Fruit fly (Drosophila melanogaster) whole organism, embryonic: Measurements from ENCODE around the gene CalpB.

ENCODE experiments used
- CG10267 ChIP-seq: fragments of 200-800 bp; sonication (Bioruptor generic); optimal IDR thresholded peaks from 2 replicates; lab custom pipeline; 2018; ENCODE audit warnings: missing biosample characterization, mild to moderate bottlenecking, missing genetic modification characterization, moderate library complexity
- CG10366 ChIP-seq: fragments of 200-800 bp; sonication (Bioruptor generic); IDR thresholded peaks from 2 replicates; pipeline ENCODE4 v1.3.6; 2022; ENCODE audit warnings: missing biosample characterization, missing genetic modification characterization
- CG11085 ChIP-seq: fragments of 200-800 bp; sonication (Bioruptor generic); IDR thresholded peaks from 2 replicates; pipeline ENCODE4 v1.3.6; 2022; ENCODE audit warnings: missing biosample characterization, missing genetic modification characterization
- CG11398 ChIP-seq: fragments of 200-800 bp; sonication (Bioruptor generic); optimal IDR thresholded peaks from 2 replicates; lab custom pipeline; 2016; ENCODE audit warnings: missing biosample characterization, missing genetic modification characterization
- CG11560 ChIP-seq: fragments of 200-800 bp; sonication (Bioruptor generic); IDR thresholded peaks from 3 replicates; pipeline ENCODE4 v1.3.6; 2022; ENCODE audit warnings: missing biosample characterization, missing genetic modification characterization
- CG12299 ChIP-seq: fragments of 200-800 bp; sonication (Bioruptor generic); optimal IDR thresholded peaks from 2 replicates; lab custom pipeline; 2018; ENCODE audit warnings: missing biosample characterization, mild to moderate bottlenecking, missing genetic modification characterization
- CG16813 ChIP-seq: fragments of 200-800 bp; sonication (Bioruptor generic); IDR thresholded peaks from 3 replicates; pipeline ENCODE4 v1.3.6; 2022; ENCODE audit warnings: missing biosample characterization, missing genetic modification characterization; ENCODE audit not compliant: partially characterized antibody
- CG17186 ChIP-seq: fragments of 200-800 bp; sonication (Bioruptor generic); optimal IDR thresholded peaks from 3 replicates; lab custom pipeline; 2017; ENCODE audit warnings: missing biosample characterization, missing genetic modification reagents, missing genetic modification characterization
- CG18619 ChIP-seq: fragments of 200-800 bp; sonication (Bioruptor generic); optimal IDR thresholded peaks from 3 replicates; lab custom pipeline; 2017; ENCODE audit warnings: missing biosample characterization, mild to moderate bottlenecking, missing genetic modification characterization
- CG2712 ChIP-seq: fragments of 200-800 bp; optimal IDR thresholded peaks from 3 replicates; lab custom pipeline; 2019; ENCODE audit warnings: missing biosample characterization, mild to moderate bottlenecking, missing genetic modification characterization, moderate library complexity
- CG33557 ChIP-seq: fragments of 200-800 bp; sonication (Bioruptor generic); optimal IDR thresholded peaks from 2 replicates; lab custom pipeline; 2019; ENCODE audit warnings: missing biosample characterization, mild to moderate bottlenecking, missing genetic modification characterization, moderate library complexity
- CG34224 ChIP-seq: fragments of 200-800 bp; sonication (Bioruptor generic); IDR thresholded peaks from 3 replicates; pipeline ENCODE4 v1.3.6; 2022; ENCODE audit warnings: missing biosample characterization, missing genetic modification characterization; ENCODE audit not compliant: partially characterized antibody
- CG34422 ChIP-seq: fragments of 200-800 bp; sonication (Bioruptor generic); IDR thresholded peaks from 3 replicates; pipeline ENCODE4 v1.3.6; 2022; ENCODE audit warnings: missing biosample characterization, missing genetic modification characterization
- CG4404 ChIP-seq: fragments of 200-800 bp; sonication (Bioruptor generic); IDR thresholded peaks from 2 replicates; pipeline ENCODE4 v1.3.6; 2022; ENCODE audit warnings: missing biosample characterization, missing genetic modification characterization
- CG8290 ChIP-seq, 3 experiments: fragments of 200-800 bp; sonication (Bioruptor generic); optimal IDR thresholded peaks; 2 replicates each; lab custom pipeline; 2016 to 2019; ENCODE audit warnings: missing biosample characterization in 3 of 3, missing genetic modification characterization in 3 of 3, mild to moderate bottlenecking in 2 of 3, moderate library complexity in 1 of 3
- CG9797 ChIP-seq: fragments of 200-800 bp; sonication (Bioruptor generic); optimal IDR thresholded peaks from 3 replicates; lab custom pipeline; 2018; ENCODE audit warnings: missing biosample characterization, mild to moderate bottlenecking, missing genetic modification characterization
- CrebB ChIP-seq: fragments of 200-800 bp; sonication (Bioruptor generic); optimal IDR thresholded peaks from 3 replicates; lab custom pipeline; 2018; ENCODE audit warnings: missing biosample characterization, mild to moderate bottlenecking, missing genetic modification characterization
- Dll ChIP-seq: fragments of 200-800 bp; sonication (Bioruptor generic); IDR thresholded peaks from 4 replicates; pipeline ENCODE4 v1.3.6; 2022; ENCODE audit warnings: missing biosample characterization, missing genetic modification characterization; ENCODE audit not compliant: partially characterized antibody
- Doc3 ChIP-seq: fragments of 200-800 bp; sonication (Bioruptor generic); IDR thresholded peaks from 3 replicates; pipeline ENCODE4 v1.3.6; 2022; ENCODE audit warnings: missing biosample characterization, missing genetic modification characterization; ENCODE audit not compliant: partially characterized antibody
- Elba2 ChIP-seq: fragments of 200-800 bp; sonication (Bioruptor generic); optimal IDR thresholded peaks from 3 replicates; lab custom pipeline; 2016; ENCODE audit warnings: missing biosample characterization, missing genetic modification characterization
- HHEX ChIP-seq: fragments of 200-800 bp; sonication (Bioruptor generic); optimal IDR thresholded peaks from 3 replicates; lab custom pipeline; 2017; ENCODE audit warnings: missing biosample characterization, mild to moderate bottlenecking, missing genetic modification characterization, missing genetic modification reagents
- HLH4C ChIP-seq: fragments of 200-800 bp; sonication (Bioruptor generic); IDR thresholded peaks from 3 replicates; pipeline ENCODE4 v1.3.6; 2022; ENCODE audit warnings: missing biosample characterization, missing genetic modification characterization; ENCODE audit not compliant: partially characterized antibody
- Hr39 ChIP-seq: fragments of >200 bp; optimal IDR thresholded peaks from 2 replicates; lab custom pipeline; 2017
- NFAT ChIP-seq: fragments of 200-800 bp; sonication (Bioruptor generic); IDR thresholded peaks from 2 replicates; pipeline ENCODE4 v1.3.6; 2022; ENCODE audit warnings: missing biosample characterization, missing genetic modification characterization
- Optix ChIP-seq: fragments of 200-800 bp; sonication (Bioruptor generic); IDR thresholded peaks from 3 replicates; pipeline ENCODE4 v1.3.6; 2022; ENCODE audit warnings: missing biosample characterization, missing genetic modification characterization
- Sry-δ ChIP-seq: fragments of 200-800 bp; sonication (Bioruptor generic); optimal IDR thresholded peaks from 2 replicates; lab custom pipeline; 2016; ENCODE audit warnings: missing biosample characterization, missing genetic modification characterization
- Xbp1 ChIP-seq: fragments of 200-800 bp; sonication (Bioruptor generic); optimal IDR thresholded peaks from 3 replicates; lab custom pipeline; 2016; ENCODE audit warnings: missing biosample characterization, mild to moderate bottlenecking, missing genetic modification characterization
- aop ChIP-seq: fragments of 200-800 bp; sonication (Bioruptor generic); IDR thresholded peaks from 2 replicates; pipeline ENCODE4 v1.3.6; 2022; ENCODE audit warnings: missing biosample characterization, missing genetic modification characterization
- ash1 ChIP-seq: fragments of 200-800 bp; sonication (Bioruptor generic); optimal IDR thresholded peaks from 2 replicates; lab custom pipeline; 2018; ENCODE audit warnings: missing biosample characterization, mild to moderate bottlenecking, missing genetic modification characterization
- az2 ChIP-seq: fragments of 200-800 bp; sonication (Bioruptor generic); optimal IDR thresholded peaks from 3 replicates; lab custom pipeline; 2016; ENCODE audit warnings: missing biosample characterization, missing genetic modification characterization
- bab2 ChIP-seq: fragments of 200-800 bp; sonication (Bioruptor generic); optimal IDR thresholded peaks from 2 replicates; lab custom pipeline; 2016; ENCODE audit warnings: missing biosample characterization, missing genetic modification characterization
- bbx ChIP-seq: fragments of 200-800 bp; sonication (Bioruptor generic); IDR thresholded peaks from 2 replicates; pipeline ENCODE4 v1.3.6; 2022; ENCODE audit warnings: missing biosample characterization, missing genetic modification characterization; ENCODE audit not compliant: partially characterized antibody
- crol ChIP-seq: fragments of 200-800 bp; sonication (Bioruptor generic); IDR thresholded peaks from 2 replicates; pipeline ENCODE4 v1.3.6; 2022; ENCODE audit warnings: missing biosample characterization, missing genetic modification characterization
- h ChIP-seq: fragments of >200 bp; optimal IDR thresholded peaks from 2 replicates; lab custom pipeline; 2017
- hth ChIP-seq: fragments of >200 bp; optimal IDR thresholded peaks from 2 replicates; lab custom pipeline; 2017; ENCODE audit warnings: inconsistent platforms
- lbe ChIP-seq: fragments of 200-800 bp; sonication (Bioruptor generic); optimal IDR thresholded peaks from 2 replicates; lab custom pipeline; 2016; ENCODE audit warnings: missing biosample characterization, mild to moderate bottlenecking, missing genetic modification characterization
- mirr ChIP-seq: fragments of 200-800 bp; sonication (Bioruptor generic); optimal IDR thresholded peaks from 3 replicates; lab custom pipeline; 2018; ENCODE audit warnings: missing biosample characterization, mild to moderate bottlenecking, missing genetic modification characterization
- nmo ChIP-seq: fragments of 200-800 bp; sonication (Bioruptor generic); optimal IDR thresholded peaks from 2 replicates; lab custom pipeline; 2018; ENCODE audit warnings: missing biosample characterization, mild to moderate bottlenecking, missing genetic modification characterization, moderate library complexity
- nom ChIP-seq: fragments of 200-800 bp; sonication (Bioruptor generic); optimal IDR thresholded peaks from 2 replicates; lab custom pipeline; 2017; ENCODE audit warnings: missing biosample characterization, missing genetic modification characterization, mild to moderate bottlenecking, moderate library complexity, missing genetic modification reagents
- odd ChIP-seq: fragments of 200-800 bp; sonication (Bioruptor generic); optimal IDR thresholded peaks from 2 replicates; lab custom pipeline; 2017; ENCODE audit warnings: missing biosample characterization, mild to moderate bottlenecking, missing genetic modification characterization
- row ChIP-seq: fragments of 200-800 bp; sonication (Bioruptor generic); IDR thresholded peaks from 3 replicates; pipeline ENCODE4 v1.3.6; 2022; ENCODE audit warnings: missing biosample characterization, missing genetic modification characterization
- sc ChIP-seq, 3 experiments: fragments of >200 bp in 2 of 3; fragments of 200-800 bp in 1 of 3; sonication (Bioruptor generic) in 1 of 3; optimal IDR thresholded peaks; 2 replicates in 2 of 3; 3 replicates in 1 of 3; lab custom pipeline; 2017; ENCODE audit warnings: mild to moderate bottlenecking in 1 of 3, missing biosample characterization in 1 of 3, missing genetic modification characterization in 1 of 3, missing genetic modification reagents in 1 of 3
- sens ChIP-seq: fragments of 200-800 bp; sonication (Bioruptor generic); peaks from one replicate; lab custom pipeline; 2016; ENCODE audit warnings: missing biosample characterization, missing genetic modification characterization
- sima ChIP-seq: fragments of 200-800 bp; sonication (Bioruptor generic); optimal IDR thresholded peaks from 2 replicates; lab custom pipeline; 2016; ENCODE audit warnings: missing biosample characterization, missing genetic modification characterization
- slou ChIP-seq: fragments of 200-800 bp; sonication (Bioruptor generic); optimal IDR thresholded peaks from 3 replicates; lab custom pipeline; 2016; ENCODE audit warnings: missing biosample characterization, missing genetic modification characterization
- sqz ChIP-seq: fragments of 200-800 bp; sonication (Bioruptor generic); optimal IDR thresholded peaks from 3 replicates; lab custom pipeline; 2018; ENCODE audit warnings: missing biosample characterization, mild to moderate bottlenecking, missing genetic modification characterization
- tin ChIP-seq: fragments of 200-800 bp; sonication (Bioruptor generic); optimal IDR thresholded peaks from 3 replicates; lab custom pipeline; 2016; ENCODE audit warnings: missing biosample characterization, missing genetic modification characterization
- usp ChIP-seq: fragments of >200 bp; optimal IDR thresholded peaks from 2 replicates; lab custom pipeline; 2017; ENCODE audit warnings: missing biosample characterization, missing genetic modification characterization
- vnd ChIP-seq: fragments of 200-800 bp; sonication (Bioruptor generic); IDR thresholded peaks from 3 replicates; pipeline ENCODE4 v1.3.6; 2022; ENCODE audit warnings: missing biosample characterization, missing genetic modification characterization; ENCODE audit not compliant: partially characterized antibody

CalpB gene

dm6 chr3L:9864275-9865052, 24.1 kb upstream of the CalpB start, which contains the start of the genes iPLA2-VIA and Ciz1 (continued):
- TF ChIP-seq sqz (GFP tag; lab: Kevin White, UChicago) (peak; percentile 84), Hr39 (lab: Kevin White, UChicago) (no peak), row (GFP tag; lab: Robert Waterston, UW) (peak; percentile 72), h (lab: Kevin White, UChicago) (no peak), vnd (peak; percentile 74), Xbp1 (GFP tag; lab: Kevin White, UChicago) (peak; percentile 48), az2 (no peak), HHEX (GFP tag; lab: Kevin White, UChicago) (no peak), CG2712 (peak; percentile 61), sc (optimal IDR thresholded peaks at IDR 0.05; lab: Kevin White, UChicago) (no peak), sc (GFP tag; optimal IDR thresholded peaks at IDR 0.05; lab: Kevin White, UChicago) (no peak), sens (peak; percentile 77), CG9797 (GFP tag; lab: Kevin White, UChicago) (peak; percentile 82), Sry-δ (GFP tag; lab: Kevin White, UChicago) (peak; percentile 96), crol (no peak), CG18619 (GFP tag; lab: Kevin White, UChicago) (no peak), CG16813 (peak; percentile 81; the same call in 2 of the 3 replicates), ash1 (GFP tag; lab: Kevin White, UChicago) (no peak), slou (no peak), Dll (GFP tag; lab: Robert Waterston, UW) (peak; percentile 83), CG10366 (GFP tag; lab: Robert Waterston, UW) (no peak), hth (lab: Kevin White, UChicago) (no peak), usp (GFP tag; lab: Kevin White, UChicago) (no peak), Optix (GFP tag; lab: Robert Waterston, UW) (no peak), nom (GFP tag; lab: Kevin White, UChicago) (peak; percentile 16), Elba2 (no peak), CG4404 (no peak), CG12299 (tag; lab: Kevin White, UChicago) (no peak), CG33557 (GFP tag; lab: Kevin White, UChicago) (no peak), HLH4C (GFP tag; lab: Robert Waterston, UW) (peak; percentile 68), CG34224 (GFP tag; lab: Robert Waterston, UW) (peak; percentile 44; the same call in 2 of the 3 replicates), lbe (peak; percentile 3), CG34422 (GFP tag; lab: Robert Waterston, UW) (peak; percentile 55; the same call in 1 of the 3 replicates), sima (GFP tag; lab: Kevin White, UChicago) (no peak), aop (GFP tag; lab: Robert Waterston, UW) (no peak), odd (GFP tag; lab: Kevin White, UChicago) (no peak), CG17186 (GFP tag; lab: Kevin White, UChicago) (peak; percentile 28), CG11085 (GFP tag; lab: Robert Waterston, UW) (no peak), nmo (peak; percentile 82), CG8290 (GFP tag; optimal IDR thresholded peaks at IDR 0.05; lab: Kevin White, UChicago) (peak; percentile 54), CG8290 (tag; optimal IDR thresholded peaks at IDR 0.05; lab: Kevin White, UChicago) (no peak), NFAT (no peak), Doc3 (GFP tag; lab: Robert Waterston, UW) (peak; percentile 66), mirr (GFP tag; lab: Kevin White, UChicago) (no peak), bab2 (peak; percentile 28), CrebB (tag; lab: Kevin White, UChicago) (no peak), CG10267 (tag; lab: Kevin White, UChicago) (peak; percentile 82), CG11398 (no peak), tin (GFP tag; lab: Kevin White, UChicago) (peak; percentile 29), bbx (GFP tag; lab: Robert Waterston, UW) (peak; percentile 70; the same call in 1 of the 2 replicates), CG11560 (no peak; the same call in 2 of the 3 replicates)
